Fruit fly (Drosophila melanogaster): ENCODE measurements around the gene CG6282.

- no peak for TF ChIP-seq CG10959 (GFP tag; IDR thresholded peaks at IDR 0.05)
- TF ChIP-seq CG6813 (GFP tag; optimal IDR thresholded peaks at IDR 0.05), result no peak
- no peak for TF ChIP-seq sima (GFP tag; optimal IDR thresholded peaks at IDR 0.05)
- no peak for TF ChIP-seq btn (GFP tag; optimal IDR thresholded peaks at IDR 0.05)
- no peak for TF ChIP-seq p53 (GFP tag; optimal IDR thresholded peaks at IDR 0.05)
- TF ChIP-seq CG1647 (GFP tag; optimal IDR thresholded peaks at IDR 0.05), result no peak
- no peak for TF ChIP-seq Stat92E (GFP tag; optimal IDR thresholded peaks at IDR 0.05)
- no peak for TF ChIP-seq CkIIα-i1 (GFP tag; IDR thresholded peaks at IDR 0.05)
- no peak for TF ChIP-seq CG15269 (tag; optimal IDR thresholded peaks at IDR 0.05)
- TF ChIP-seq CG13424 (tag; optimal IDR thresholded peaks at IDR 0.05), result no peak
- TF ChIP-seq psq (GFP tag; optimal IDR thresholded peaks at IDR 0.05), result no peak
- no peak for TF ChIP-seq CG9727 (GFP tag; optimal IDR thresholded peaks at IDR 0.05)
- no peak for TF ChIP-seq br (optimal IDR thresholded peaks at IDR 0.05)
- no peak for TF ChIP-seq pnt (GFP tag; optimal IDR thresholded peaks at IDR 0.05)
Observed at dm6 chr3L:8623702-8624421, 19.4 kb downstream of the CG6282 start, which contains the start of the genes GAPsec and Zasp66.

Measured in whole organism, embryonic.